Fruit fly (Drosophila melanogaster) whole organism, pupa: ENCODE results near the gene Rab8.

Experiments
- CG10348 ChIP-seq: fragments of 200-800 bp; sonication (Bioruptor generic); IDR thresholded peaks from 2 replicates; pipeline ENCODE4 v1.3.6; 2022; ENCODE audit warnings: missing biosample characterization, missing genetic modification characterization
- CG12605 ChIP-seq: fragments of 200-800 bp; sonication (Bioruptor generic); IDR thresholded peaks from 2 replicates; pipeline ENCODE4 v1.3.6; 2022; ENCODE audit warnings: missing biosample characterization, missing genetic modification characterization
- CG13204 ChIP-seq: fragments of 200-800 bp; sonication (Bioruptor generic); optimal IDR thresholded peaks from 2 replicates; lab custom pipeline; 2018; ENCODE audit warnings: missing biosample characterization, mild to moderate bottlenecking, missing genetic modification characterization, moderate library complexity
- CG14655 ChIP-seq: fragments of 200-800 bp; sonication (Bioruptor generic); optimal IDR thresholded peaks from 3 replicates; lab custom pipeline; 2017; ENCODE audit warnings: mild to moderate bottlenecking, missing biosample characterization, missing genetic modification reagents, missing genetic modification characterization
- CG15710 ChIP-seq: fragments of 200-800 bp; sonication (Bioruptor generic); optimal IDR thresholded peaks from 2 replicates; lab custom pipeline; 2018; ENCODE audit warnings: missing biosample characterization, mild to moderate bottlenecking, missing genetic modification characterization, moderate library complexity
- CG17806 ChIP-seq: fragments of 200-800 bp; sonication (Bioruptor generic); optimal IDR thresholded peaks from 2 replicates; lab custom pipeline; 2018; ENCODE audit warnings: missing biosample characterization, mild to moderate bottlenecking, missing genetic modification characterization, moderate library complexity
- CG32121 ChIP-seq: fragments of 200-800 bp; sonication (Bioruptor generic); IDR thresholded peaks from 2 replicates; pipeline ENCODE4 v1.3.6; 2022; ENCODE audit warnings: missing biosample characterization, missing genetic modification characterization
- CG34367 ChIP-seq: fragments of 200-800 bp; sonication (Bioruptor generic); optimal IDR thresholded peaks from 2 replicates; lab custom pipeline; 2018; ENCODE audit warnings: missing biosample characterization, mild to moderate bottlenecking, missing genetic modification characterization
- CG4496 ChIP-seq: fragments of 200-800 bp; sonication (Bioruptor generic); IDR thresholded peaks from 3 replicates; pipeline ENCODE4 v1.3.6; 2022; ENCODE audit warnings: missing biosample characterization, missing genetic modification characterization
- CG8159 ChIP-seq: fragments of 200-800 bp; sonication (Bioruptor generic); optimal IDR thresholded peaks from 3 replicates; lab custom pipeline; 2018; ENCODE audit warnings: missing biosample characterization, mild to moderate bottlenecking, missing genetic modification characterization, moderate library complexity
- CG8301 ChIP-seq: fragments of 200-800 bp; sonication (Bioruptor generic); optimal IDR thresholded peaks from 2 replicates; lab custom pipeline; 2018; ENCODE audit warnings: missing biosample characterization, mild to moderate bottlenecking, missing genetic modification characterization
- CG9948 ChIP-seq: fragments of 200-800 bp; sonication (Bioruptor generic); optimal IDR thresholded peaks from 2 replicates; lab custom pipeline; 2018; ENCODE audit warnings: missing biosample characterization, mild to moderate bottlenecking, missing genetic modification characterization, moderate library complexity
- D1 ChIP-seq: fragments of 200-800 bp; sonication (Bioruptor generic); optimal IDR thresholded peaks from 2 replicates; lab custom pipeline; 2018; ENCODE audit warnings: missing biosample characterization, mild to moderate bottlenecking, missing genetic modification characterization, moderate library complexity
- EcR ChIP-seq: fragments of 200-800 bp; sonication (Bioruptor generic); optimal IDR thresholded peaks from 3 replicates; lab custom pipeline; 2019; ENCODE audit warnings: missing biosample characterization, missing genetic modification characterization, mild to moderate bottlenecking, moderate library complexity, missing genetic modification reagents
- Ets98B ChIP-seq: fragments of 200-800 bp; sonication (Bioruptor generic); IDR thresholded peaks from 2 replicates; pipeline ENCODE4 v1.3.6; 2022; ENCODE audit warnings: missing biosample characterization, missing genetic modification characterization
- Pif1A ChIP-seq: fragments of 200-800 bp; sonication (Bioruptor generic); optimal IDR thresholded peaks from 3 replicates; lab custom pipeline; 2016; ENCODE audit warnings: missing biosample characterization, missing genetic modification characterization
- Pif1B ChIP-seq: fragments of 200-800 bp; sonication (Bioruptor generic); optimal IDR thresholded peaks from 3 replicates; lab custom pipeline; 2016; ENCODE audit warnings: missing biosample characterization, missing genetic modification characterization
- Snoo ChIP-seq: fragments of 200-800 bp; sonication (Bioruptor generic); optimal IDR thresholded peaks from 3 replicates; lab custom pipeline; 2017; ENCODE audit warnings: missing biosample characterization, mild to moderate bottlenecking, missing genetic modification characterization, inconsistent platforms
- fd96Ca ChIP-seq: fragments of 200-800 bp; sonication (Bioruptor generic); IDR thresholded peaks from 3 replicates; pipeline ENCODE4 v1.3.6; 2022; ENCODE audit warnings: missing biosample characterization, missing genetic modification characterization
- gl ChIP-seq: fragments of 200-800 bp; sonication (Bioruptor generic); optimal IDR thresholded peaks from 2 replicates; lab custom pipeline; 2018; ENCODE audit warnings: missing biosample characterization, mild to moderate bottlenecking, missing genetic modification characterization
- rn ChIP-seq: fragments of 200-800 bp; sonication (Bioruptor generic); IDR thresholded peaks from 2 replicates; pipeline ENCODE4 v1.3.6; 2022; ENCODE audit warnings: missing biosample characterization, missing genetic modification characterization

Gene Rab8

dm6 chr3L:19903400-19903846 lies 32.5 kb upstream of the Rab8 start:
- TF ChIP-seq EcR (GFP tag; lab: Kevin White, UChicago), result peak; percentile 1
- TF ChIP-seq CG34367 (tag; lab: Kevin White, UChicago), result no peak

dm6 chr3L:19902560-19903399 lies 31.9 kb upstream of the Rab8 start:
- peak; percentile 97 for TF ChIP-seq gl (tag; lab: Kevin White, UChicago)
- peak; percentile 98 for TF ChIP-seq Pif1A (GFP tag; lab: Kevin White, UChicago)
- TF ChIP-seq CG12605 (GFP tag; lab: Robert Waterston, UW), result peak; percentile 92
- TF ChIP-seq CG9948 (tag; lab: Kevin White, UChicago), result peak; percentile 97
- peak; percentile 95 for TF ChIP-seq CG14655 (GFP tag; lab: Kevin White, UChicago)
- TF ChIP-seq CG8159, result peak; percentile 92
- TF ChIP-seq CG8301, result peak; percentile 93
- peak; percentile 98 for TF ChIP-seq CG4496 (GFP tag; lab: Robert Waterston, UW)
- peak; percentile 97 for TF ChIP-seq Pif1B (GFP tag; lab: Kevin White, UChicago)
- TF ChIP-seq EcR (GFP tag; lab: Kevin White, UChicago), result peak; percentile 31
- TF ChIP-seq rn (GFP tag; lab: Robert Waterston, UW), result peak; percentile 95
- peak; percentile 80 for TF ChIP-seq D1 (tag; lab: Kevin White, UChicago)
- peak; percentile 98 for TF ChIP-seq CG34367 (tag; lab: Kevin White, UChicago)
- peak; percentile 90 for TF ChIP-seq CG10348 (GFP tag; lab: Robert Waterston, UW)
- TF ChIP-seq CG17806 (tag; lab: Kevin White, UChicago), result peak; percentile 99
- peak; percentile 97 for TF ChIP-seq CG32121 (GFP tag; lab: Robert Waterston, UW)
- TF ChIP-seq Snoo, result peak; percentile 95
- peak; percentile 98 for TF ChIP-seq CG15710
- TF ChIP-seq Ets98B, result peak; percentile 95
- TF ChIP-seq CG13204, result peak; percentile 95
- peak; percentile 98 for TF ChIP-seq fd96Ca

dm6 chr3L:19901486-19902255 lies 30.8 kb upstream of the Rab8 start:
- peak; percentile 39 for TF ChIP-seq EcR (GFP tag; lab: Kevin White, UChicago)
- no peak for TF ChIP-seq CG8301
- TF ChIP-seq CG13204, result no peak

- TF ChIP-seq CG14655 (GFP tag; lab: Kevin White, UChicago), result no peak
- no peak for TF ChIP-seq CG17806 (tag; lab: Kevin White, UChicago)
- TF ChIP-seq CG4496 (GFP tag; lab: Robert Waterston, UW), result 0 out of 3 replicates have a peak, but pooled peaks have one; percentile 23
Measured at dm6 chr3L:19900184-19901089, 29.6 kb upstream of the Rab8 start.

dm6 chr3L:19899308-19899927 lies 28.5 kb upstream of the Rab8 start:
- TF ChIP-seq D1 (tag; lab: Kevin White, UChicago) (no peak), CG34367 (tag; lab: Kevin White, UChicago) (no peak), EcR (GFP tag; lab: Kevin White, UChicago) (peak; percentile 74), CG8301 (no peak), CG13204 (peak; percentile 25), Pif1A (GFP tag; lab: Kevin White, UChicago) (no peak), CG10348 (GFP tag; lab: Robert Waterston, UW) (no peak), Pif1B (GFP tag; lab: Kevin White, UChicago) (no peak)
- TF ChIP-seq, all 21 proteins: peak for 2
